Fruit fly (Drosophila melanogaster): ENCODE measurements around the gene Cep290.

dm6 chr3L:817708-818107 lies 26.0 kb upstream of the Cep290 start:
- TF ChIP-seq cic (GFP tag; optimal IDR thresholded peaks at IDR 0.05) (no peak), kay (GFP tag; ENCODE audit: borderline replicate concordance) (no peak), CG7101 (tag; optimal IDR thresholded peaks at IDR 0.05) (no peak), Clk (GFP tag; optimal IDR thresholded peaks at IDR 0.05) (no peak), pad (GFP tag; optimal IDR thresholded peaks at IDR 0.05) (no peak)

Data from whole organism, adult.